Fruit fly (Drosophila melanogaster) whole organism, embryonic: ENCODE data around the gene His3.3A.
A peak's percentile ranks its signal among the peaks of the same experiment; 100 is the strongest.

Experiments used
- CG10209 ChIP-seq: fragments of 200-800 bp; sonication (Bioruptor generic); optimal IDR thresholded peaks from 3 replicates; lab custom pipeline; 2017; ENCODE audit warnings: missing biosample characterization, mild to moderate bottlenecking, missing genetic modification characterization, missing genetic modification reagents
- CG12071 ChIP-seq: fragments of 200-800 bp; sonication (Bioruptor generic); optimal IDR thresholded peaks from 3 replicates; lab custom pipeline; 2018; ENCODE audit warnings: missing biosample characterization, mild to moderate bottlenecking, missing genetic modification characterization
- CG12104 ChIP-seq: fragments of 200-800 bp; sonication (Bioruptor generic); optimal IDR thresholded peaks from 3 replicates; lab custom pipeline; 2016; ENCODE audit warnings: missing biosample characterization, missing genetic modification characterization
- CG12391 ChIP-seq: fragments of 200-800 bp; sonication (Bioruptor generic); optimal IDR thresholded peaks from 3 replicates; lab custom pipeline; 2018; ENCODE audit warnings: missing biosample characterization, mild to moderate bottlenecking, missing genetic modification characterization, moderate library complexity
- CG13424 ChIP-seq: fragments of 200-800 bp; sonication (Bioruptor generic); optimal IDR thresholded peaks from 2 replicates; lab custom pipeline; 2019; ENCODE audit warnings: missing biosample characterization, mild to moderate bottlenecking, missing genetic modification characterization, moderate library complexity
- CG15011 ChIP-seq: fragments of 200-800 bp; sonication (Bioruptor generic); optimal IDR thresholded peaks from 3 replicates; lab custom pipeline; 2018; ENCODE audit warnings: missing biosample characterization, mild to moderate bottlenecking, missing genetic modification characterization
- CG17612 ChIP-seq: fragments of 200-800 bp; sonication (Bioruptor generic); IDR thresholded peaks from 2 replicates; pipeline ENCODE4 v1.3.6; 2022; ENCODE audit warnings: missing biosample characterization, missing genetic modification characterization
- CG17912 ChIP-seq: fragments of 200-800 bp; sonication (Bioruptor generic); optimal IDR thresholded peaks from 2 replicates; lab custom pipeline; 2018; ENCODE audit warnings: missing biosample characterization, mild to moderate bottlenecking, missing genetic modification characterization
- CG18262 ChIP-seq: fragments of 200-800 bp; optimal IDR thresholded peaks from 3 replicates; lab custom pipeline; 2019; ENCODE audit warnings: missing biosample characterization, mild to moderate bottlenecking, missing genetic modification characterization, moderate library complexity
- CG2116 ChIP-seq: fragments of 200-800 bp; sonication (Bioruptor generic); optimal IDR thresholded peaks from 3 replicates; lab custom pipeline; 2018; ENCODE audit warnings: missing biosample characterization, mild to moderate bottlenecking, missing genetic modification characterization
- CG2678 ChIP-seq: fragments of 200-800 bp; sonication (Bioruptor generic); optimal IDR thresholded peaks from 3 replicates; lab custom pipeline; 2019; ENCODE audit warnings: missing biosample characterization, mild to moderate bottlenecking, missing genetic modification characterization, moderate library complexity
- CG2712 ChIP-seq: fragments of 200-800 bp; optimal IDR thresholded peaks from 3 replicates; lab custom pipeline; 2019; ENCODE audit warnings: missing biosample characterization, mild to moderate bottlenecking, missing genetic modification characterization, moderate library complexity
- CG30020 ChIP-seq: fragments of 200-800 bp; optimal IDR thresholded peaks from 2 replicates; lab custom pipeline; 2019; ENCODE audit warnings: missing biosample characterization, mild to moderate bottlenecking, missing genetic modification characterization, moderate library complexity
- CG5953 ChIP-seq: fragments of 200-800 bp; sonication (Bioruptor generic); IDR thresholded peaks from 2 replicates; pipeline ENCODE4 v1.3.6; 2022; ENCODE audit warnings: missing biosample characterization, missing genetic modification characterization
- CG6254 ChIP-seq: fragments of 200-800 bp; sonication (Bioruptor generic); optimal IDR thresholded peaks from 3 replicates; lab custom pipeline; 2017; ENCODE audit warnings: mild to moderate bottlenecking, missing biosample characterization, missing genetic modification reagents, missing genetic modification characterization
- CG6654 ChIP-seq: fragments of 200-800 bp; sonication (Bioruptor generic); optimal IDR thresholded peaks from 2 replicates; lab custom pipeline; 2017; ENCODE audit warnings: missing biosample characterization, mild to moderate bottlenecking, missing genetic modification characterization
- CG7556 ChIP-seq: fragments of 200-800 bp; sonication (Bioruptor generic); optimal IDR thresholded peaks from 2 replicates; lab custom pipeline; 2017; ENCODE audit warnings: missing biosample characterization, mild to moderate bottlenecking, missing genetic modification characterization
- CG7745 ChIP-seq: fragments of 200-800 bp; sonication (Bioruptor generic); optimal IDR thresholded peaks from 2 replicates; lab custom pipeline; 2018; ENCODE audit warnings: missing biosample characterization, mild to moderate bottlenecking, missing genetic modification characterization, moderate library complexity
- CG8388 ChIP-seq: fragments of 200-800 bp; sonication (Bioruptor generic); optimal IDR thresholded peaks from 2 replicates; lab custom pipeline; 2019; ENCODE audit warnings: missing biosample characterization, mild to moderate bottlenecking, missing genetic modification characterization, moderate library complexity
- CG9215 ChIP-seq: fragments of 200-800 bp; sonication (Bioruptor generic); IDR thresholded peaks from 2 replicates; pipeline ENCODE4 v1.3.6; 2022; ENCODE audit warnings: missing biosample characterization, missing genetic modification characterization
- Dek ChIP-seq: fragments of 200-800 bp; sonication (Bioruptor generic); optimal IDR thresholded peaks from 3 replicates; lab custom pipeline; 2019; ENCODE audit warnings: missing biosample characterization, mild to moderate bottlenecking, missing genetic modification characterization, moderate library complexity
- Dll ChIP-seq: fragments of 200-800 bp; sonication (Bioruptor generic); IDR thresholded peaks from 4 replicates; pipeline ENCODE4 v1.3.6; 2022; ENCODE audit warnings: missing biosample characterization, missing genetic modification characterization; ENCODE audit not compliant: partially characterized antibody
- Doc2 ChIP-seq: fragments of 200-800 bp; sonication (Bioruptor generic); IDR thresholded peaks from 2 replicates; pipeline ENCODE4 v1.3.6; 2022; ENCODE audit warnings: missing biosample characterization, missing genetic modification characterization
- Dp ChIP-seq: fragments of 200-800 bp; sonication (Bioruptor generic); optimal IDR thresholded peaks from 2 replicates; lab custom pipeline; 2018; ENCODE audit warnings: missing biosample characterization, mild to moderate bottlenecking, missing genetic modification characterization, moderate library complexity
- Optix ChIP-seq: fragments of 200-800 bp; sonication (Bioruptor generic); IDR thresholded peaks from 3 replicates; pipeline ENCODE4 v1.3.6; 2022; ENCODE audit warnings: missing biosample characterization, missing genetic modification characterization
- Side ChIP-seq: fragments of 200-800 bp; sonication (Bioruptor generic); optimal IDR thresholded peaks from 2 replicates; lab custom pipeline; 2016; ENCODE audit warnings: missing biosample characterization, missing genetic modification characterization
- Six4 ChIP-seq: fragments of 200-800 bp; sonication (Bioruptor generic); optimal IDR thresholded peaks from 2 replicates; lab custom pipeline; 2016; ENCODE audit warnings: missing biosample characterization, missing genetic modification characterization
- Ssrp ChIP-seq: fragments of 200-800 bp; sonication (Bioruptor generic); optimal IDR thresholded peaks from 2 replicates; lab custom pipeline; 2018; ENCODE audit warnings: missing biosample characterization, mild to moderate bottlenecking, missing genetic modification characterization, moderate library complexity
- YL-1 ChIP-seq: fragments of 200-800 bp; sonication (Bioruptor generic); optimal IDR thresholded peaks from 3 replicates; lab custom pipeline; 2017; ENCODE audit warnings: missing biosample characterization, mild to moderate bottlenecking, missing genetic modification characterization
- ac ChIP-seq: fragments of 200-800 bp; sonication (Bioruptor generic); optimal IDR thresholded peaks from 3 replicates; lab custom pipeline; 2017; ENCODE audit warnings: missing biosample characterization, mild to moderate bottlenecking, missing genetic modification characterization
- caup ChIP-seq: fragments of 200-800 bp; sonication (Bioruptor generic); optimal IDR thresholded peaks from 3 replicates; lab custom pipeline; 2017; ENCODE audit warnings: missing biosample characterization, mild to moderate bottlenecking, missing genetic modification characterization, moderate library complexity; ENCODE audit not compliant: severe bottlenecking
- cg ChIP-seq: fragments of 200-800 bp; sonication (Bioruptor generic); optimal IDR thresholded peaks from 3 replicates; lab custom pipeline; 2019; ENCODE audit warnings: missing biosample characterization, mild to moderate bottlenecking, missing genetic modification characterization, moderate library complexity
- crp ChIP-seq, 2 experiments: fragments of 200-800 bp; sonication (Bioruptor generic); optimal IDR thresholded peaks; 2 replicates in 1 of 2; 3 replicates in 1 of 2; lab custom pipeline; 2017; ENCODE audit warnings: missing biosample characterization in 2 of 2, missing genetic modification characterization in 2 of 2, mild to moderate bottlenecking in 1 of 2, moderate library complexity in 1 of 2
- da ChIP-seq: fragments of 200-800 bp; sonication (Bioruptor generic); optimal IDR thresholded peaks from 2 replicates; lab custom pipeline; 2016; ENCODE audit warnings: missing biosample characterization, missing genetic modification characterization
- fd3F ChIP-seq: fragments of 200-800 bp; sonication (Bioruptor generic); optimal IDR thresholded peaks from 2 replicates; lab custom pipeline; 2018; ENCODE audit warnings: missing biosample characterization, mild to moderate bottlenecking, missing genetic modification characterization, moderate library complexity
- jing ChIP-seq: fragments of 200-800 bp; sonication (Bioruptor generic); optimal IDR thresholded peaks from 2 replicates; lab custom pipeline; 2018; ENCODE audit warnings: missing biosample characterization, mild to moderate bottlenecking, missing genetic modification characterization
- kah ChIP-seq: fragments of 200-800 bp; sonication (Bioruptor generic); optimal IDR thresholded peaks from 2 replicates; lab custom pipeline; 2018; ENCODE audit warnings: missing biosample characterization, mild to moderate bottlenecking, missing genetic modification characterization
- kay ChIP-seq: fragments of 200-800 bp; sonication (Bioruptor generic); optimal IDR thresholded peaks from 2 replicates; lab custom pipeline; 2016; ENCODE audit warnings: missing biosample characterization, missing genetic modification characterization
- mam ChIP-seq: fragments of 200-800 bp; sonication (Bioruptor generic); optimal IDR thresholded peaks from 3 replicates; lab custom pipeline; 2016; ENCODE audit warnings: missing biosample characterization, missing genetic modification characterization
- onecut ChIP-seq: fragments of 200-800 bp; sonication (Bioruptor generic); IDR thresholded peaks from 2 replicates; pipeline ENCODE4 v1.3.6; 2022; ENCODE audit warnings: missing biosample characterization, missing genetic modification characterization
- pb ChIP-seq: fragments of 200-800 bp; sonication (Bioruptor generic); optimal IDR thresholded peaks from 3 replicates; lab custom pipeline; 2016; ENCODE audit warnings: missing biosample characterization, missing genetic modification characterization
- pros ChIP-seq: fragments of 200-800 bp; sonication (Bioruptor generic); optimal IDR thresholded peaks from 3 replicates; lab custom pipeline; 2019; ENCODE audit warnings: missing biosample characterization, mild to moderate bottlenecking, missing genetic modification characterization, moderate library complexity
- run ChIP-seq: fragments of 200-800 bp; sonication (Bioruptor generic); optimal IDR thresholded peaks from 3 replicates; lab custom pipeline; 2018; ENCODE audit warnings: missing biosample characterization, mild to moderate bottlenecking, missing genetic modification characterization
- sqz ChIP-seq: fragments of 200-800 bp; sonication (Bioruptor generic); optimal IDR thresholded peaks from 3 replicates; lab custom pipeline; 2018; ENCODE audit warnings: missing biosample characterization, mild to moderate bottlenecking, missing genetic modification characterization
- sug ChIP-seq: fragments of 200-800 bp; optimal IDR thresholded peaks from 2 replicates; lab custom pipeline; 2019; ENCODE audit warnings: missing biosample characterization, mild to moderate bottlenecking, missing genetic modification characterization, moderate library complexity
- tll ChIP-seq, 2 experiments: fragments of 200-800 bp in 1 of 2; fragments of >200 bp in 1 of 2; sonication (Bioruptor generic) in 1 of 2; optimal IDR thresholded peaks; 2 replicates each; lab custom pipeline; 2017 to 2019; ENCODE audit warnings: missing biosample characterization in 2 of 2, missing genetic modification characterization in 2 of 2, mild to moderate bottlenecking in 1 of 2, moderate library complexity in 1 of 2
- usp ChIP-seq: fragments of >200 bp; optimal IDR thresholded peaks from 2 replicates; lab custom pipeline; 2017; ENCODE audit warnings: missing biosample characterization, missing genetic modification characterization
- z ChIP-seq: fragments of 200-800 bp; sonication (Bioruptor generic); IDR thresholded peaks from 3 replicates; pipeline ENCODE4 v1.3.6; 2022; ENCODE audit warnings: missing biosample characterization, missing genetic modification characterization
- zen ChIP-seq: fragments of 200-800 bp; sonication (Bioruptor generic); optimal IDR thresholded peaks from 3 replicates; lab custom pipeline; 2018; ENCODE audit warnings: missing biosample characterization, mild to moderate bottlenecking, missing genetic modification characterization, moderate library complexity

His3.3A gene

dm6 chr2L:5009306-5010030 lies 45.4 kb upstream of the His3.3A start, which contains the start of gene Rtnl1 (continued):
- TF ChIP-seq run (tag; lab: Kevin White, UChicago), result no peak
- 0 out of 2 replicates have a peak, but pooled peaks have one; percentile 4 for TF ChIP-seq onecut (GFP tag; lab: Robert Waterston, UW)
- TF ChIP-seq usp (GFP tag; lab: Kevin White, UChicago), result no peak
- no peak for TF ChIP-seq CG17612 (GFP tag; lab: Robert Waterston, UW)
- no peak for TF ChIP-seq da (GFP tag; lab: Kevin White, UChicago)
- TF ChIP-seq CG2116 (GFP tag; lab: Kevin White, UChicago), result peak; percentile 73
- no peak for TF ChIP-seq tll (GFP tag; optimal IDR thresholded peaks at IDR 0.05; lab: Kevin White, UChicago)
- TF ChIP-seq CG17912 (GFP tag; lab: Kevin White, UChicago), result no peak
- TF ChIP-seq CG30020 (tag; lab: Kevin White, UChicago), result peak; percentile 22
- no peak for TF ChIP-seq CG5953 (GFP tag; lab: Robert Waterston, UW)
- TF ChIP-seq Dll (GFP tag; lab: Robert Waterston, UW), result peak; percentile 91
- no peak for TF ChIP-seq sqz (GFP tag; lab: Kevin White, UChicago)
- no peak for TF ChIP-seq Ssrp
- TF ChIP-seq kay (GFP tag; lab: Kevin White, UChicago), result no peak
- peak; percentile 57 for TF ChIP-seq Dek (tag; lab: Kevin White, UChicago)
- TF ChIP-seq Side, result peak; percentile 3
- no peak for TF ChIP-seq CG15011 (GFP tag; lab: Kevin White, UChicago)
- peak in 1 of 2 experiments; percentile 77 for TF ChIP-seq crp (GFP tag; optimal IDR thresholded peaks at IDR 0.05; lab: Kevin White, UChicago)
- TF ChIP-seq pros (GFP tag; lab: Kevin White, UChicago), result no peak
- TF ChIP-seq z (GFP tag; lab: Robert Waterston, UW), result no peak
- no peak for TF ChIP-seq CG9215
- TF ChIP-seq sug (tag; lab: Kevin White, UChicago), result peak; percentile 63
- peak; percentile 72 for TF ChIP-seq YL-1
- TF ChIP-seq Six4, result no peak
- TF ChIP-seq Doc2, result no peak
- TF ChIP-seq CG2712 (tag; lab: Kevin White, UChicago), result peak; percentile 60
- peak; percentile 88 for TF ChIP-seq Dp (GFP tag; lab: Kevin White, UChicago)
- no peak for TF ChIP-seq CG2678 (tag; lab: Kevin White, UChicago)
- TF ChIP-seq mam (GFP tag; lab: Kevin White, UChicago), result peak; percentile 32
- TF ChIP-seq CG7745 (tag; lab: Kevin White, UChicago), result no peak
- peak; percentile 8 for TF ChIP-seq CG7556
- TF ChIP-seq cg, result peak; percentile 95
- TF ChIP-seq fd3F (GFP tag; lab: Kevin White, UChicago), result no peak
- peak; percentile 9 for TF ChIP-seq zen
- no peak for TF ChIP-seq ac
- TF ChIP-seq CG8388, result no peak
- TF ChIP-seq kah (GFP tag; lab: Kevin White, UChicago), result no peak
- peak; percentile 51 for TF ChIP-seq CG12391 (tag; lab: Kevin White, UChicago)
- no peak for TF ChIP-seq Optix (GFP tag; lab: Robert Waterston, UW)
- peak; percentile 22 for TF ChIP-seq CG18262 (tag; lab: Kevin White, UChicago)
- no peak for TF ChIP-seq pb
- TF ChIP-seq CG12071 (GFP tag; lab: Kevin White, UChicago), result no peak
- no peak for TF ChIP-seq CG12104
- peak; percentile 8 for TF ChIP-seq caup (GFP tag; lab: Kevin White, UChicago)
- TF ChIP-seq CG10209 (GFP tag; lab: Kevin White, UChicago), result no peak
- TF ChIP-seq CG13424, result peak; percentile 28
- peak; percentile 10 for TF ChIP-seq CG6654 (GFP tag; lab: Kevin White, UChicago)
- no peak for TF ChIP-seq CG6254 (GFP tag; lab: Kevin White, UChicago)
- TF ChIP-seq jing, result no peak
